Worm (Caenorhabditis elegans) whole organism, L4/young adult: ENCODE results near the gene unc-86.

Experiments
- W03F9.2 ChIP-seq: fragments of 150-350 bp; optimal IDR thresholded peaks from 2 replicates; lab custom pipeline; 2014; ENCODE audit warnings: missing biosample characterization, missing genetic modification characterization
- dao-5 ChIP-seq: sonication (generic microtip); optimal IDR thresholded peaks from 2 replicates; lab custom pipeline; 2016; ENCODE audit warnings: missing genotype, missing genetic modification characterization, moderate library complexity, missing compliant biosample characterization
- him-1 ChIP-seq: sonication (generic microtip); optimal IDR thresholded peaks from 2 replicates; lab custom pipeline; 2016; ENCODE audit warnings: missing genotype, missing genetic modification reagents, missing genetic modification characterization, missing compliant biosample characterization

ce11 chrIII:8240948-8241347 is 24.8 kb upstream of the unc-86 start:
- TF ChIP-seq him-1 (no peak), W03F9.2 (tag; lab: Kevin White, UChicago) (no peak), dao-5 (tag; lab: Kevin White, UChicago) (no peak)
